Worm (Caenorhabditis elegans): ENCODE measurements around the gene F49E2.2.

DNA sequence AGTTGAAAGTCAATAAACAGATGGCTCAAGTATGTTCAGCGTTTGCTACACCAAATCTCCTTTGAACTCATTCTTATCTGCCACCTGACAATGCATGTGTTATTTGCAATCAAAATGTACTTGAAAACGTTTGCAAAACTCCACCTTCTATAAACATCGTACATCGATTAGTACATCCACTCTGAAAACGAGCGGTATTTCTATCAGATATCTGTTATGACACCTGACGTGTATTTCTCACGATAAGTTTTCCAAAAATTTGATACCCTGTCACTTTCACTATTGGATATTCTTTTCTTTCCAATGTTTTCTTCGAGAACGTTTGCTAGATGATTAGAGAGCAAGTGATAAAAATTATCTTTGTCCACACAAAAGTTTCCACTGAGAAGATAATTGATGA lies 22.1 kb upstream of the F49E2.2 start:
- TF ChIP-seq cnd-1 (tag; optimal IDR thresholded peaks at IDR 0.05) (no peak), lsy-2 (tag; optimal IDR thresholded peaks at IDR 0.05) (no peak), zip-8 (tag; optimal IDR thresholded peaks at IDR 0.05) (no peak), ceh-83 (GFP tag; optimal IDR thresholded peaks at IDR 0.05) (no peak), snpc-4 (tag; optimal IDR thresholded peaks at IDR 0.05) (no peak)
